Fruit fly (Drosophila melanogaster): Measurements from ENCODE around the gene sim.
A peak's percentile ranks its signal among the peaks of the same experiment; 100 is the strongest.

Gene sim

dm6 chr3R:13018284-13018900, 39.2 kb upstream of the sim start (continued):
- TF ChIP-seq pan (optimal IDR thresholded peaks at IDR 0.05) (no peak), pan (GFP tag; optimal IDR thresholded peaks at IDR 0.05 in 1 of 2, IDR thresholded peaks at IDR 0.05 in 1 of 2) (no peak), E2f1 (GFP tag; IDR thresholded peaks at IDR 0.05) (no peak), Dfd (GFP tag; optimal IDR thresholded peaks at IDR 0.05) (no peak), Rx (GFP tag; IDR thresholded peaks at IDR 0.05) (no peak), CG12744 (GFP tag; optimal IDR thresholded peaks at IDR 0.05) (no peak), CG17829 (tag; optimal IDR thresholded peaks at IDR 0.05) (no peak), inv (GFP tag; IDR thresholded peaks at IDR 0.05; ENCODE audit: partially characterized antibody) (no peak), pb (GFP tag; optimal IDR thresholded peaks at IDR 0.05) (no peak), Elba2 (GFP tag; optimal IDR thresholded peaks at IDR 0.05) (no peak), trem (tag; optimal IDR thresholded peaks at IDR 0.05) (no peak), Awh (GFP tag; IDR thresholded peaks at IDR 0.05) (no peak), CG17186 (GFP tag; optimal IDR thresholded peaks at IDR 0.05) (no peak), Hmr (GFP tag; optimal IDR thresholded peaks at IDR 0.05) (no peak), da (GFP tag; optimal IDR thresholded peaks at IDR 0.05) (no peak), Myb (GFP tag; optimal IDR thresholded peaks at IDR 0.05) (no peak), Poxn (GFP tag; IDR thresholded peaks at IDR 0.05) (no peak), GATAe (GFP tag; conservative IDR thresholded peaks at IDR 0.05) (peak; percentile 77), CG12236 (GFP tag; optimal IDR thresholded peaks at IDR 0.05) (no peak), CG6791 (GFP tag; IDR thresholded peaks at IDR 0.05; ENCODE audit: partially characterized antibody) (no peak), bab2 (GFP tag; optimal IDR thresholded peaks at IDR 0.05) (no peak), rib (GFP tag; IDR thresholded peaks at IDR 0.05) (0 out of 2 replicates have a peak, but pooled peaks have one; percentile 10), schlank (tag; optimal IDR thresholded peaks at IDR 0.05) (no peak), gsb (GFP tag; IDR thresholded peaks at IDR 0.05) (no peak), CG12299 (tag; optimal IDR thresholded peaks at IDR 0.05) (no peak), BtbVII (GFP tag; optimal IDR thresholded peaks at IDR 0.05) (no peak), shn (GFP tag; optimal IDR thresholded peaks at IDR 0.05) (no peak), CG8924 (tag; optimal IDR thresholded peaks at IDR 0.05) (no peak), MTF-1 (GFP tag; optimal IDR thresholded peaks at IDR 0.05; ENCODE audit: borderline replicate concordance) (no peak), pnt (GFP tag; optimal IDR thresholded peaks at IDR 0.05) (no peak), row (GFP tag; IDR thresholded peaks at IDR 0.05) (no peak), ems (GFP tag; optimal IDR thresholded peaks at IDR 0.05) (no peak), CG8388 (GFP tag; optimal IDR thresholded peaks at IDR 0.05) (no peak), E2f2 (GFP tag; IDR thresholded peaks at IDR 0.05) (no peak), grn (GFP tag; optimal IDR thresholded peaks at IDR 0.05) (peak; percentile 78), gt (GFP tag; IDR thresholded peaks at IDR 0.05) (no peak), Sry-δ (GFP tag; optimal IDR thresholded peaks at IDR 0.05) (no peak), Scr (GFP tag; IDR thresholded peaks at IDR 0.05; ENCODE audit: partially characterized antibody) (no peak), Dip2 (GFP tag; IDR thresholded peaks at IDR 0.05) (no peak), dpn (GFP tag; optimal IDR thresholded peaks at IDR 0.05) (no peak), dmrt11E (tag; optimal IDR thresholded peaks at IDR 0.05) (no peak), ranshi (GFP tag; IDR thresholded peaks at IDR 0.05) (no peak), tx (GFP tag; optimal IDR thresholded peaks at IDR 0.05) (no peak), Xrp1 (GFP tag; IDR thresholded peaks at IDR 0.05) (no peak), tup (GFP tag; optimal IDR thresholded peaks at IDR 0.05) (no peak), tgo (GFP tag; IDR thresholded peaks at IDR 0.05) (no peak), dati (GFP tag; IDR thresholded peaks at IDR 0.05) (no peak), CG15073 (GFP tag; optimal IDR thresholded peaks at IDR 0.05) (no peak), lbe (GFP tag; optimal IDR thresholded peaks at IDR 0.05) (no peak), CG17385 (GFP tag; optimal IDR thresholded peaks at IDR 0.05) (no peak), CG6654 (GFP tag; optimal IDR thresholded peaks at IDR 0.05) (no peak), tll (GFP tag; optimal IDR thresholded peaks at IDR 0.05) (no peak)

All from whole organism, embryonic.